Fruit fly (Drosophila melanogaster): Measurements from ENCODE around the gene side-III.

DNA sequence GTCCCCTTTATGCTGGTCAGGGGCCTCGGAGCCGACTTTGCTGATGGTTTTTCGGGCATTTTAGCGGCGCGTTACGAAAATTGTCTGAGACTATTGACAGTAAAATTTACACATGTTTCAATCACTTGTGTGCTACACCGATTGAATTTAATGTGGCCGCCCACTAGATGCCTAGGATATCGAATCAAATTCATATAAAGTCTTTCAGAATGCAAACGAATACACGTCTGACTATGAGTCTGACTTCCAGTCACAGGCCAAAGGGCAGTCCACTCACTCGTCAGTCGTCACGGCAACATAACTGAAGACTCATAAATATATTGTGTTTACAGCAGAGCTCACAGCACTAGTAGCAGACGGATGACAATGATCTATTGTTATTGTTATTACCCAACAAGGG lies 1.5 kb upstream of the side-III start, which contains the start of gene CG11373:
- TF ChIP-seq CG11762 (GFP tag; optimal IDR thresholded peaks at IDR 0.05; ENCODE audit: insufficient read depth) (no peak), achi (GFP tag; optimal IDR thresholded peaks at IDR 0.05) (no peak), CG6276 (GFP tag; optimal IDR thresholded peaks at IDR 0.05) (no peak), CG3919 (GFP tag; optimal IDR thresholded peaks at IDR 0.05) (no peak), CG10631 (GFP tag; optimal IDR thresholded peaks at IDR 0.05) (no peak), net (GFP tag; optimal IDR thresholded peaks at IDR 0.05) (no peak), Gug (GFP tag; IDR thresholded peaks at IDR 0.05) (no peak), esn (GFP tag; optimal IDR thresholded peaks at IDR 0.05) (no peak), Eip75B (GFP tag; optimal IDR thresholded peaks at IDR 0.05) (no peak), CG6854 (GFP tag; optimal IDR thresholded peaks at IDR 0.05) (no peak), Hr39 (GFP tag; optimal IDR thresholded peaks at IDR 0.05) (no peak)

Measured in whole organism, prepupa.